Fruit fly (Drosophila melanogaster) whole organism, embryonic: ENCODE results near the gene Rab9.

ENCODE experiments used
- Atf6 ChIP-seq: fragments of 200-800 bp; sonication (Bioruptor generic); IDR thresholded peaks from 2 replicates; pipeline ENCODE4 v1.3.6; 2022; ENCODE audit warnings: missing biosample characterization, missing genetic modification characterization
- Bgb ChIP-seq: fragments of 200-800 bp; sonication (Bioruptor generic); IDR thresholded peaks from 2 replicates; pipeline ENCODE4 v1.3.6; 2022; ENCODE audit warnings: missing biosample characterization, missing genetic modification characterization; ENCODE audit not compliant: partially characterized antibody
- Blimp-1 ChIP-seq: fragments of 200-800 bp; sonication (Bioruptor generic); optimal IDR thresholded peaks from 3 replicates; lab custom pipeline; 2018; ENCODE audit warnings: missing biosample characterization, missing genetic modification characterization, mild to moderate bottlenecking, moderate library complexity, missing genetic modification reagents
- CG10321 ChIP-seq: fragments of 200-800 bp; sonication (Bioruptor generic); IDR thresholded peaks from 2 replicates; pipeline ENCODE4 v1.3.6; 2022; ENCODE audit warnings: missing biosample characterization, missing genetic modification characterization
- CG11696 ChIP-seq: fragments of 200-800 bp; sonication (Bioruptor generic); IDR thresholded peaks from 2 replicates; pipeline ENCODE4 v1.3.6; 2022; ENCODE audit warnings: missing biosample characterization, missing genetic modification characterization
- CG12942 ChIP-seq: fragments of 200-800 bp; sonication (Bioruptor generic); optimal IDR thresholded peaks from 3 replicates; lab custom pipeline; 2016; ENCODE audit warnings: missing biosample characterization, missing genetic modification characterization
- CG15269 ChIP-seq: fragments of 200-800 bp; sonication (Bioruptor generic); optimal IDR thresholded peaks from 2 replicates; lab custom pipeline; 2018; ENCODE audit warnings: missing biosample characterization, mild to moderate bottlenecking, missing genetic modification characterization, moderate library complexity
- CG17361 ChIP-seq: fragments of 200-800 bp; sonication (Bioruptor generic); IDR thresholded peaks from 3 replicates; pipeline ENCODE4 v1.3.6; 2022; ENCODE audit warnings: missing biosample characterization, missing genetic modification characterization
- CG2199 ChIP-seq: fragments of 200-800 bp; sonication (Bioruptor generic); IDR thresholded peaks from 3 replicates; pipeline ENCODE4 v1.3.6; 2022; ENCODE audit warnings: missing biosample characterization, missing genetic modification characterization
- CG2678 ChIP-seq: fragments of 200-800 bp; sonication (Bioruptor generic); optimal IDR thresholded peaks from 3 replicates; lab custom pipeline; 2019; ENCODE audit warnings: missing biosample characterization, mild to moderate bottlenecking, missing genetic modification characterization, moderate library complexity
- CG2712 ChIP-seq: fragments of 200-800 bp; optimal IDR thresholded peaks from 3 replicates; lab custom pipeline; 2019; ENCODE audit warnings: missing biosample characterization, mild to moderate bottlenecking, missing genetic modification characterization, moderate library complexity
- CG30403 ChIP-seq: fragments of 200-800 bp; sonication (Bioruptor generic); optimal IDR thresholded peaks from 3 replicates; lab custom pipeline; 2016; ENCODE audit warnings: missing biosample characterization, missing genetic modification characterization
- CG31441 ChIP-seq: fragments of 200-800 bp; sonication (Bioruptor generic); IDR thresholded peaks from 2 replicates; pipeline ENCODE4 v1.3.6; 2022; ENCODE audit warnings: missing biosample characterization, missing genetic modification characterization
- CG32767 ChIP-seq: fragments of 200-800 bp; sonication (Bioruptor generic); IDR thresholded peaks from 2 replicates; pipeline ENCODE4 v1.3.6; 2022; ENCODE audit warnings: missing biosample characterization, missing genetic modification characterization
- CG33213 ChIP-seq: fragments of 200-800 bp; sonication (Bioruptor generic); optimal IDR thresholded peaks from 3 replicates; lab custom pipeline; 2016; ENCODE audit warnings: missing biosample characterization, missing genetic modification characterization
- CG4617 ChIP-seq: fragments of 200-800 bp; sonication (Bioruptor generic); optimal IDR thresholded peaks from 3 replicates; lab custom pipeline; 2016; ENCODE audit warnings: missing biosample characterization, missing genetic modification characterization, borderline replicate concordance
- CG6813 ChIP-seq: fragments of 200-800 bp; sonication (Bioruptor generic); optimal IDR thresholded peaks from 2 replicates; lab custom pipeline; 2017; ENCODE audit warnings: missing biosample characterization, missing genetic modification characterization, mild to moderate bottlenecking, moderate library complexity, missing genetic modification reagents
- CG8924 ChIP-seq: fragments of 200-800 bp; optimal IDR thresholded peaks from 3 replicates; lab custom pipeline; 2019; ENCODE audit warnings: missing biosample characterization, mild to moderate bottlenecking, missing genetic modification characterization, moderate library complexity
- CrebB ChIP-seq: fragments of 200-800 bp; sonication (Bioruptor generic); optimal IDR thresholded peaks from 3 replicates; lab custom pipeline; 2018; ENCODE audit warnings: missing biosample characterization, mild to moderate bottlenecking, missing genetic modification characterization
- Dip2 ChIP-seq: fragments of 200-800 bp; sonication (Bioruptor generic); IDR thresholded peaks from 2 replicates; pipeline ENCODE4 v1.3.6; 2022; ENCODE audit warnings: missing biosample characterization, missing genetic modification characterization
- E2f2 ChIP-seq: fragments of 200-800 bp; sonication (Bioruptor generic); IDR thresholded peaks from 2 replicates; pipeline ENCODE4 v1.3.6; 2022; ENCODE audit warnings: missing biosample characterization, missing genetic modification characterization
- Fer3 ChIP-seq: fragments of 200-800 bp; sonication (Bioruptor generic); optimal IDR thresholded peaks from 2 replicates; lab custom pipeline; 2018; ENCODE audit warnings: missing biosample characterization, mild to moderate bottlenecking, missing genetic modification characterization, moderate library complexity
- GATAe ChIP-seq: fragments of 200-800 bp; sonication (Bioruptor generic); conservative IDR thresholded peaks from 2 replicates; pipeline ENCODE4 v1.3.6; 2022; ENCODE audit warnings: missing biosample characterization, missing genetic modification characterization
- Hr51 ChIP-seq, 2 experiments: fragments of 200-800 bp; sonication (Bioruptor generic); optimal IDR thresholded peaks; 2 replicates in 1 of 2; 3 replicates in 1 of 2; lab custom pipeline; 2016 to 2018; ENCODE audit warnings: missing biosample characterization in 2 of 2, missing genetic modification characterization in 2 of 2, mild to moderate bottlenecking in 1 of 2, moderate library complexity in 1 of 2
- Med ChIP-seq: fragments of 200-800 bp; sonication (Bioruptor generic); peaks from one replicate; lab custom pipeline; 2016; ENCODE audit warnings: missing biosample characterization, missing genetic modification characterization, mild to moderate bottlenecking, inconsistent platforms, moderate library complexity
- Meics ChIP-seq: fragments of 200-800 bp; sonication (Bioruptor generic); optimal IDR thresholded peaks from 2 replicates; lab custom pipeline; 2017; ENCODE audit warnings: missing biosample characterization, mild to moderate bottlenecking, missing genetic modification characterization
- NfI ChIP-seq: fragments of 200-800 bp; sonication (Bioruptor generic); optimal IDR thresholded peaks from 3 replicates; lab custom pipeline; 2018; ENCODE audit warnings: missing biosample characterization, mild to moderate bottlenecking, missing genetic modification characterization, moderate library complexity
- al ChIP-seq: fragments of 200-800 bp; sonication (Bioruptor generic); IDR thresholded peaks from 2 replicates; pipeline ENCODE4 v1.3.6; 2022; ENCODE audit warnings: missing biosample characterization, missing genetic modification characterization
- ato ChIP-seq: fragments of 200-800 bp; sonication (Bioruptor generic); IDR thresholded peaks from 2 replicates; pipeline ENCODE4 v1.3.6; 2022; ENCODE audit warnings: missing biosample characterization, missing genetic modification characterization; ENCODE audit not compliant: partially characterized antibody
- bsh ChIP-seq, 2 experiments: fragments of 200-800 bp; sonication (Bioruptor generic); optimal IDR thresholded peaks; 2 replicates each; lab custom pipeline; 2017 to 2018; ENCODE audit warnings: mild to moderate bottlenecking in 2 of 2, missing biosample characterization in 2 of 2, missing genetic modification characterization in 2 of 2, moderate library complexity in 1 of 2
- caup ChIP-seq: fragments of 200-800 bp; sonication (Bioruptor generic); optimal IDR thresholded peaks from 3 replicates; lab custom pipeline; 2017; ENCODE audit warnings: missing biosample characterization, mild to moderate bottlenecking, missing genetic modification characterization, moderate library complexity; ENCODE audit not compliant: severe bottlenecking
- cwo ChIP-seq: fragments of 200-800 bp; sonication (Bioruptor generic); optimal IDR thresholded peaks from 3 replicates; lab custom pipeline; 2017; ENCODE audit warnings: missing biosample characterization, missing genetic modification characterization, mild to moderate bottlenecking, moderate library complexity, missing genetic modification reagents
- da ChIP-seq: fragments of 200-800 bp; sonication (Bioruptor generic); optimal IDR thresholded peaks from 2 replicates; lab custom pipeline; 2016; ENCODE audit warnings: missing biosample characterization, missing genetic modification characterization
- dmrt11E ChIP-seq: fragments of 200-800 bp; sonication (Bioruptor generic); optimal IDR thresholded peaks from 3 replicates; lab custom pipeline; 2018; ENCODE audit warnings: missing biosample characterization, mild to moderate bottlenecking, missing genetic modification characterization, moderate library complexity
- dmrt99B ChIP-seq: fragments of 200-800 bp; sonication (Bioruptor generic); optimal IDR thresholded peaks from 2 replicates; lab custom pipeline; 2018; ENCODE audit warnings: missing biosample characterization, mild to moderate bottlenecking, missing genetic modification characterization, moderate library complexity
- gem ChIP-seq: fragments of 200-800 bp; sonication (Bioruptor generic); optimal IDR thresholded peaks from 2 replicates; lab custom pipeline; 2019; ENCODE audit warnings: missing biosample characterization, mild to moderate bottlenecking, missing genetic modification characterization, moderate library complexity
- row ChIP-seq: fragments of 200-800 bp; sonication (Bioruptor generic); IDR thresholded peaks from 3 replicates; pipeline ENCODE4 v1.3.6; 2022; ENCODE audit warnings: missing biosample characterization, missing genetic modification characterization
- sc ChIP-seq, 3 experiments: fragments of >200 bp in 2 of 3; fragments of 200-800 bp in 1 of 3; sonication (Bioruptor generic) in 1 of 3; optimal IDR thresholded peaks; 2 replicates in 2 of 3; 3 replicates in 1 of 3; lab custom pipeline; 2017; ENCODE audit warnings: mild to moderate bottlenecking in 1 of 3, missing biosample characterization in 1 of 3, missing genetic modification characterization in 1 of 3, missing genetic modification reagents in 1 of 3
- sob ChIP-seq: fragments of 200-800 bp; sonication (Bioruptor generic); IDR thresholded peaks from 2 replicates; pipeline ENCODE4 v1.3.6; 2022; ENCODE audit warnings: missing biosample characterization, missing genetic modification characterization
- vvl ChIP-seq: fragments of 200-800 bp; sonication (Bioruptor generic); IDR thresholded peaks from 2 replicates; pipeline ENCODE4 v1.3.6; 2022; ENCODE audit warnings: missing biosample characterization, missing genetic modification characterization
- wek ChIP-seq: fragments of 200-800 bp; sonication (Bioruptor generic); optimal IDR thresholded peaks from 3 replicates; lab custom pipeline; 2018; ENCODE audit warnings: missing biosample characterization, mild to moderate bottlenecking, missing genetic modification characterization, moderate library complexity

Rab9 gene

DNA sequence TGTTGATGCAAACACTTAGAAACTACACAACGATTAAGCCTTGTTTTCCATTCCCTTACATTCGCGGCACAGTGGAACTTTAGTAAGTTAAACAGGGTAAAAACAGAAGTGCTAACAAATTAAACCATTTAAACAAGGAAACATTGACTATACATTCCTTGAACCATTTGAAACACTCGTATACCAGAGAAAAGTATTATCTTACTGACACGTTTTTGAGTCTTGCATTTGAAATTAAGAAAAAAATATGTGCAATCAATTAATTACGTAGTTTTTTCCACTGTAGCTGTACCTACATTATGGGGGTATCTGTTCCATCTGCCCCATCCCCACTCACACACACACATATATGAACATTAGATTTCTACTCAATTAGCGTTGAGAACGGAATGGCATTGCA, 918 bp downstream of the Rab9 start (continued):
- peak; percentile 12 for TF ChIP-seq CG15269 (tag; lab: Kevin White, UChicago)
- TF ChIP-seq Dip2 (GFP tag; lab: Robert Waterston, UW), result no peak
- TF ChIP-seq CG2712 (tag; lab: Kevin White, UChicago), result peak; percentile 39
- TF ChIP-seq CG17361, result no peak
- TF ChIP-seq Med (GFP tag; lab: Kevin White, UChicago), result peak; percentile 72
- peak; percentile 16 for TF ChIP-seq dmrt11E (tag; lab: Kevin White, UChicago)
- TF ChIP-seq ato (GFP tag; lab: Robert Waterston, UW), result no peak
- peak; percentile 11 for TF ChIP-seq caup (GFP tag; lab: Kevin White, UChicago)
- no peak for TF ChIP-seq sob (GFP tag; lab: Robert Waterston, UW)
- peak; percentile 7 for TF ChIP-seq CG8924 (tag; lab: Kevin White, UChicago)
- peak in 1 of 2 experiments; percentile 33 for TF ChIP-seq bsh (GFP tag; optimal IDR thresholded peaks at IDR 0.05; lab: Kevin White, UChicago)
- peak; percentile 8 for TF ChIP-seq Fer3 (tag; lab: Kevin White, UChicago)
- no peak for TF ChIP-seq GATAe
- peak; percentile 75 for TF ChIP-seq row (GFP tag; lab: Robert Waterston, UW)
- no peak for TF ChIP-seq Bgb
- TF ChIP-seq CG2199 (GFP tag; lab: Robert Waterston, UW), result no peak
- no peak for TF ChIP-seq CrebB (tag; lab: Kevin White, UChicago)
- no peak for TF ChIP-seq CG33213
- TF ChIP-seq CG31441 (GFP tag; lab: Robert Waterston, UW), result 0 out of 2 replicates have a peak, but pooled peaks have one; percentile 14
- TF ChIP-seq Blimp-1 (GFP tag; lab: Kevin White, UChicago), result peak; percentile 14
- TF ChIP-seq al (GFP tag; lab: Robert Waterston, UW), result no peak
- no peak for TF ChIP-seq Atf6 (GFP tag; lab: Robert Waterston, UW)
- no peak for TF ChIP-seq CG4617
- no peak for TF ChIP-seq E2f2
- peak; percentile 13; the same call in 1 of the 2 replicates for TF ChIP-seq vvl (GFP tag; lab: Robert Waterston, UW)
- TF ChIP-seq gem (tag; lab: Kevin White, UChicago), result peak; percentile 53
- peak; percentile 4 for TF ChIP-seq CG30403 (GFP tag; lab: Kevin White, UChicago)
- peak; percentile 50 for TF ChIP-seq CG2678 (tag; lab: Kevin White, UChicago)
- no peak for TF ChIP-seq da (GFP tag; lab: Kevin White, UChicago)
- peak; percentile 17 for TF ChIP-seq cwo (GFP tag; lab: Kevin White, UChicago)
- peak; percentile 18 for TF ChIP-seq dmrt99B (tag; lab: Kevin White, UChicago)
- no peak for TF ChIP-seq CG32767
- peak; percentile 10 for TF ChIP-seq Meics (GFP tag; lab: Kevin White, UChicago)
- TF ChIP-seq CG11696 (GFP tag; lab: Robert Waterston, UW), result no peak
- no peak for TF ChIP-seq wek
- TF ChIP-seq CG6813 (GFP tag; lab: Kevin White, UChicago), result peak; percentile 33
- TF ChIP-seq NfI, result peak; percentile 7
- no peak for TF ChIP-seq CG10321 (GFP tag; lab: Robert Waterston, UW)
- no peak for TF ChIP-seq CG12942 (GFP tag; lab: Kevin White, UChicago)
- peak in 1 of 2 experiments; percentile 14 for TF ChIP-seq Hr51 (GFP tag; optimal IDR thresholded peaks at IDR 0.05; lab: Kevin White, UChicago)
- TF ChIP-seq sc (optimal IDR thresholded peaks at IDR 0.05; lab: Kevin White, UChicago), result no peak
- no peak for TF ChIP-seq sc (GFP tag; optimal IDR thresholded peaks at IDR 0.05; lab: Kevin White, UChicago)
